Fruit fly (Drosophila melanogaster): ENCODE measurements around the gene CG17122.

CG17122 gene

DNA sequence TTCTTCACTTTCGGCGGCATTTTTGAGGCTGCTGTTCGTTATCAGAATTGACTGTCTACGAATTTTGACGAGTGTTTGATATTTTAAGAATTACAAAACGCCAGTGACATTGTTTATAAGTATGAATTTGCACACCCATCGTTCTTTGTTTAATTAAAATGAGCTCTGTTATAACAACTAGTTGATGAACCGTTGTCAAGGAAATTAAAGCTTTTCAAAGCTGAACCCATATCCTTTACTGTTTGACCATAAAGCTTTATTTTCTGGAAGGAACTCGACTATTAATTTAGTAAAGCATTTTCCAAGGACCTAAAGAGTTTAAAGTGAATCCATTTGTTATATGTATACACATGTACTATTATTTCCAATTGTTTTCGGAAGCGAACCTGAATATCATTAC, at the start of gene CG17122:
TSS of gene CG17122 (minus strand) at position 101 of the 400 bp plus-strand sequence.
- no peak for TF ChIP-seq EcR (GFP tag; optimal IDR thresholded peaks at IDR 0.05)
- no peak for TF ChIP-seq CG8478 (optimal IDR thresholded peaks at IDR 0.05)
- TF ChIP-seq psq (optimal IDR thresholded peaks at IDR 0.05): no peak
- TF ChIP-seq pan (optimal IDR thresholded peaks at IDR 0.05): no peak
- no peak for TF ChIP-seq usp (GFP tag; optimal IDR thresholded peaks at IDR 0.05)
- TF ChIP-seq Dll (optimal IDR thresholded peaks at IDR 0.05): no peak

DNA sequence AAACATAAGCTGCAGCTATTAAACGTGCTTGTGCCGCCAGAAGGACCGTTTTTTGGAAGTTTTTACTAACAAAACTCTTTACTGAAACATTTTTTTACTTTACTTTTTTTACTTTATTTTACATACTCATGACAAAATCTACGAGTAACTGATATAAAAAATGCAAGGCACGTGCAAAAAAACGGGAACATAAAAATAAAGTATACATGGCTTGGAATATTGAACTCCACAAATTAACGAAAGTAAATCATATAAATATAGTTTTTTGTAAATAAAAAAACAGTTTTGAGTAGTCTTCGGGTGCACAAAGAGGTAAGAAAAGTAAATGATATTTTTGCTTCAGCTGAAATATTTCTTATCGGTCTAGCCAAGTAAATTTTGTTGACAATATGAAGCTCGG, 45.5 kb upstream of the CG17122 start, which contains the start of gene Spn77Bb:
TSS of gene Spn77Bb (plus strand) at position 301 of the 400 bp plus-strand sequence.
- TF ChIP-seq usp (GFP tag; optimal IDR thresholded peaks at IDR 0.05) (no peak), Dll (optimal IDR thresholded peaks at IDR 0.05) (no peak), psq (optimal IDR thresholded peaks at IDR 0.05) (no peak)

DNA sequence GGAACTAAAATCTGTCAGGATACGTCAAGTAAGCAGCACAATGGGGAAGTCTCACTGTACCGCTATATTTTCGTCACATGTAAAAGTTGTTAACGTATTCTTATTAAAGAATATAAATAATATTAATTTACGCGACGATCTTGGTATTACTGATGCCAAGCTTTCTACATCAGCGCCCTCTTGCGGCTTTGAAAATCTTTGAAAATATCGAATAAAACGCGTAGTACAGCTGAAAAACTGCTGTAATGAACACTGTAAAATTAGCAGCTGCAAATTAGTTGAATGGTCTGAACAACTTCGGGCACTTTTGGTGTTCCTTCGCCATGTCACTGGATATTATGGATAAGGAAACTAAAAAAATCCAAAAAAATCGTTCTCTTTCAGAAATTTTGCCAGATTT, 44.9 kb upstream of the CG17122 start:
- TF ChIP-seq pan (optimal IDR thresholded peaks at IDR 0.05) (no peak), EcR (GFP tag; optimal IDR thresholded peaks at IDR 0.05) (no peak), Dll (optimal IDR thresholded peaks at IDR 0.05) (no peak), CG8478 (optimal IDR thresholded peaks at IDR 0.05) (no peak), usp (GFP tag; optimal IDR thresholded peaks at IDR 0.05) (no peak), psq (optimal IDR thresholded peaks at IDR 0.05) (no peak)

DNA sequence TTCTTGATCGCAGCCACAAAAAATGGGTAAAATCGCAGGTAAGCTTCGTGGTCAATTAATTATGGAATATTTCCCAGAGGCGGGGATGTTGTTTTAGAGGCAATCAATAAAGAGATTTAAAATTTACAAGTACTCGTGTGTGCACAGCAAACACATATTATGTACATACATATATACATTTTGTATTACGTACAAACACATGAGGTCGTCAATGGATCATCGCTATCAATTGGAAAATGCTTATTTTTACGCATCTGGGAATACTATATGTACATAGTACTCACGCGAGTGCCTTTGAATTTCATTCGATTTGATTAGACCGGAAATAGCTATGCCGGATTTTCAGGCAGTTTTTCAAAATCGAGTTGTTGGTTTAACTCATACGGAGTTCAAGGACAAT, 42.6 kb upstream of the CG17122 start:
- TF ChIP-seq EcR (GFP tag; optimal IDR thresholded peaks at IDR 0.05): no peak
- TF ChIP-seq CG8478 (optimal IDR thresholded peaks at IDR 0.05): no peak
- no peak for TF ChIP-seq psq (optimal IDR thresholded peaks at IDR 0.05)
- TF ChIP-seq Dll (optimal IDR thresholded peaks at IDR 0.05): no peak
- TF ChIP-seq pan (optimal IDR thresholded peaks at IDR 0.05): no peak
- no peak for TF ChIP-seq usp (GFP tag; optimal IDR thresholded peaks at IDR 0.05)

DNA sequence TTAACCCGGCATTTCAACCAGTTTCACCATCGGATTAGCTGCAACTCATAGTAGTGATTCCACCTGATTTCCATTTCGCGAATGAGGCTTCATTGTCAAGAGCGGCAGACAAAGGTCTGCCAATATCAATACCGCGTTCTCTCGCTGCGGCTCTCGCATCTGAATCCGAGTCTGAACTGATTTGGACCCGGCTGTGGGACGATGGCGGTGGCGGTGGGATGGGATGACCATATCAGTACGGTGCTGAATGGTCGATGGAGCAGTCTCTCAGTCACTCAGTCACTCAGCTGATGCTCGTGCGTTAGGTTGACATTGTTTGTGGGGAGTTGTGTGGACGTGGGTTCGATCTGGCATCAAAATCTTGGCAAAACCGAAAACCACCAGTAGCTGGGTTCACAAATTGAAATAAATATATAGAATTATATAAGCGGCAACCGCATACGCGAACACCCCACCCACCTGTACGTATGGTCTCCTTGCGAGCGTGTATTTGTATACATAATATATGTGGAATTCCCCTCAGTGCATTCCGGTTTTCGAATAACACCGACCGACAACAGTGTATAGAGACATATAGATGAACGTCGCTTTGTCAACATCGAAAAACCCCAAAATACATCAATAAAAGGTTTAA, 41.9 kb upstream of the CG17122 start, which contains the start of gene Spn77Ba:
TSS of gene Spn77Ba (plus strand) at position 235 of the 634 bp plus-strand sequence.
- TF ChIP-seq pan (optimal IDR thresholded peaks at IDR 0.05) (no peak), psq (optimal IDR thresholded peaks at IDR 0.05) (no peak), CG8478 (optimal IDR thresholded peaks at IDR 0.05) (no peak)

DNA sequence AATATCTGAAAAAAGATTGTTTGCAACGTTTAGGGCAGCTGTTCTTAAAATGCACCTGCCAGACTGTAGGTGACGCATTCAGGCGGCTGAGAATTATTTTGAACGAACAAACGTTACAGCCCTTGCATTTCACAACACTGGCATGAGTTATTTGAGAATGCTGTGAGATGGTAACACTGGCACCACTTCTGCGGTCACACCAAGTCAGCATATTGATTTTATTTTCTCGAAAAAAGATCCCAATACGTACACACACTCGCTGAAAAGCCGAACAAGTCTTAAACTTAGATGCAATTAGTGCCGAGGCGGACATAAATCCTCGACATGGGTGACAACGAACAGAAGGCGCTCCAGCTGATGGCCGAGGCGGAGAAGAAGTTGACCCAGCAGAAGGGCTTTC, 38.3 kb upstream of the CG17122 start, which contains the start of gene alphaSnap:
TSS of gene alphaSnap (plus strand) at position 164 of the 400 bp plus-strand sequence.
- no peak for TF ChIP-seq pan (optimal IDR thresholded peaks at IDR 0.05)
- TF ChIP-seq CG8478 (optimal IDR thresholded peaks at IDR 0.05): no peak
- no peak for TF ChIP-seq psq (optimal IDR thresholded peaks at IDR 0.05)
- TF ChIP-seq usp (GFP tag; optimal IDR thresholded peaks at IDR 0.05): no peak
- TF ChIP-seq Dll (optimal IDR thresholded peaks at IDR 0.05): no peak
- no peak for TF ChIP-seq EcR (GFP tag; optimal IDR thresholded peaks at IDR 0.05)

DNA sequence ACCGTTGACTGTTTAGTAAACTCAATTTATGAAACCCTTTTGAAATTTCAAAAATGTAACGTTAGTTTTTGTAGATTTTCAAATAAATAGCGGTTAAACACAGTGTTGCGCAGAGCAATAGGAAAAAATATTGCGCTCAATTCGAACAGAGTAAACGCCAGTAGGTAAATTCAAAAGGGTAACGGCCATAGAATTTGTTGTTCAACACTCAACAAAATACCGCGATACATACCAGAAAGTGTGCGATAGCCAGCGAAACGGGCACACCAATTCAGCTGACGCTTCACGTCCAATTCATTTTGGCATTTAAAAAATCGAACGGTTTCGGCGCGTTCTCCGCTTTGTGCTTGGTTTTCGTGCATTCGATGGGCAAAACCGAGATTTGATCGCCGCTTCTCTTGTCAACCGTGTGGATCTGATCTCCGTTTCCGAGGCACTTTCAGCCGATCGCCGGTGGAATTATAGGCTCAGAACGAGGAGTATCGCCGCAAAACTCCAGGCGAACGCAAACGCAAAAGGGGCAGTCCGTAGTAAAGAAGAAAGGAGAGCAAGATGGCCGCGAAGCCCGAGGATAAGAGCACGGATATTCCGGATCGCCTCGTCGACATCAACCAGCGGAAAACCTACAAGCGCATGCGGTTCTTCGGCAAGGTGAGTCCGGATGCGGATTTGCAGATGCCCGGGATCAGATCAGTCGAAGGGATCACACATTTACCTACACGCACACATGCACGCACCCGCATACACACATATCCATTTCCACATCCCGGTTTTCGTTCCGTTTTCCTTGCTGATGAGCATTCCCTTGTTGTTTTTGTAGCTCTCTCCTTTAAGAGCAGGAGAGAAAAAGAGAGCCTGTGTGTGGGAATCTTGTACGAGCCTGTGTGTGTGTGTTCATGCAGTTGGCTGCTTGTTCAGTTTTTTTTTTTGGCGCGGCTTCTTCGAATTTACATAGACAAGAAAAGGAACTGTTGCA, 34.9 kb upstream of the CG17122 start:
- TF ChIP-seq psq (optimal IDR thresholded peaks at IDR 0.05) (no peak), pan (optimal IDR thresholded peaks at IDR 0.05) (no peak), Dll (optimal IDR thresholded peaks at IDR 0.05) (no peak), EcR (GFP tag; optimal IDR thresholded peaks at IDR 0.05) (no peak), CG8478 (optimal IDR thresholded peaks at IDR 0.05) (no peak), usp (GFP tag; optimal IDR thresholded peaks at IDR 0.05) (no peak)

DNA sequence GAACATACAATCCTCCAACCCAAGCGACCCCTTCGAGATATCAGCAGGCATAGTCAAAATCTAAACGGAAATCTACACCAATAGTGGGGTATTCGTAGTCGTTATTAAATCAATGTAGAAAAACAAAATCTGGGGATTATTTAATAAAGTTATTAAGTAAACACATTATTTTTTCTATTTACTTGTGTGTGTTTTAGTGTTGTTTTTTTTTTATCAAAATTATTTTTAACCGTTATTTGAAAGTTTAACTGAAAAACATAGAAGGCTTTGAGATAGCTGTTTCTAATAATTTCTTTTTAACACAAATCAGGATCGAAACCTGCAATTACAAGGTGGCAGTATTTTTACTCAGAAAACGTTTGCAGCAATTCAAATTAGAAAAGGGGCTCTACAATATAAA, 34.2 kb upstream of the CG17122 start, which contains the start of gene polo:
TSS of gene polo (plus strand) at position 301 of the 400 bp plus-strand sequence.
- TF ChIP-seq Dll (optimal IDR thresholded peaks at IDR 0.05) (no peak), CG8478 (optimal IDR thresholded peaks at IDR 0.05) (no peak), psq (optimal IDR thresholded peaks at IDR 0.05) (no peak)

DNA sequence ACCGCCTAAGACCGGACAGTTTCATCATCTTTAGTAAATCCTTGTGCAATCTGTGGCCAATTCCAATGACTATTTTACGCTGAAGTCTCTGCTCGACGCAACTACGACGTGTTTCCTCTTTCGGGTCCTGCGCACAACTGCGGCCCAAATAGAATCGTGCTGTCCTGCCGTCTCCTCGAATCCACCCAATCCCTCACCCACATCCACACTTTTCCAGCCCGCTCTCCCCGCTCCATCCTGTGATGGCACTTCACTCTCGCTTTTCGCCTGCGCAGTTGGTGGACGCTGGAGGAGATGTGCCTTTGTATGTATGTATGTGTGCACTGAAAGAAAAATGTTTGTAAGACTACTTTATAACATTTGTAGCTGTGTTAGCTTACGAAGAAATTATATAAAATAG, 31.0 kb upstream of the CG17122 start, which contains the start of gene CG32225:
TSS of gene CG32225 (minus strand) at position 142 of the 400 bp plus-strand sequence.
- TF ChIP-seq EcR (GFP tag; optimal IDR thresholded peaks at IDR 0.05) (no peak), usp (GFP tag; optimal IDR thresholded peaks at IDR 0.05) (no peak), Dll (optimal IDR thresholded peaks at IDR 0.05) (no peak), CG8478 (optimal IDR thresholded peaks at IDR 0.05) (no peak), pan (optimal IDR thresholded peaks at IDR 0.05) (no peak), psq (optimal IDR thresholded peaks at IDR 0.05) (no peak)

DNA sequence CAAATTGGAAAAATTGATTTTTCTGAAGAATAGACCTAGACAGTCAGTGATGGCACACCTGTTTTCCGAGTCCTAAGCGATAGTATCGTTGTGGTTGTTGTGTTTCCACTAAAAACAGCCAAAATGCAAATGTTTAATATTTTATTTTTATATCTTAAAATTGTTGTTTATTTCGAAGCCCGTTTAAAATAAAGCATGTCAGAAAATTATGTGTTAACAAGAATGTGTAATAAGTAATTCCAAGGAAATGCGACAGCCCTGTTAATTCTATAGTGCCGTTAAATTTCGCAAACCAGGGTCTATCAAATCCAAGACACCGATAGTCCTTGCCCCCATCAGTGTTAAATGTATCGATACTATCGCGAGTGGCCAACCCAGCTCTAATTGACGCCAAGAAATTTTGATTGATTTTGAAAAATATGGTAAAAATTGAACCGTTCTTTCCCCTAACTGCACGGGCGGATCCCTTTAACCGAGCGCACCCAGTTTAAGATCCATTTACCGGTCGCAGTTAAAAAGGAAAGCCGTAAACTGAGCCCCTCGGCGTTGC, 27.0 kb upstream of the CG17122 start, which contains the start of gene Pex23:
TSS of gene Pex23 (minus strand) at position 61 of the 550 bp plus-strand sequence.
- TF ChIP-seq Dll (optimal IDR thresholded peaks at IDR 0.05): no peak
- no peak for TF ChIP-seq psq (optimal IDR thresholded peaks at IDR 0.05)
- TF ChIP-seq pan (optimal IDR thresholded peaks at IDR 0.05): no peak
- TF ChIP-seq CG8478 (optimal IDR thresholded peaks at IDR 0.05): no peak
- no peak for TF ChIP-seq EcR (GFP tag; optimal IDR thresholded peaks at IDR 0.05)
- TF ChIP-seq usp (GFP tag; optimal IDR thresholded peaks at IDR 0.05): no peak

DNA sequence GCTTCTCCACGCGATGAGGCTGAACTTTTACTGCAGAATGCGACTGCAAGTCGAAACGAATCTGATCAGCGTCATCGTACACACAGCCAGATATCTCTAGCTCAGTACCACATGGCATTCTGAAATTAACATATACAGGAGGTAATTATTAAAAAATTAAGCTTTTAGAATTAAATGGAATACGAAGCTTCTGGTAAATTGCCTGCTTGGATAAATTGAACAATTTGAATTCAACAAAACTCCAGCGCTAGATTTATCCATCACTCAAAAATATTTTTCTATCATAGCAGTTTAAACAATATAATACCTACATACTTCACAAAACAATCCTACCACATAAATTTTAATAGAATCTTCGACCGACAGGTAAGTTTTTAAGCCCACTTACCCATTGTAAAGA, 24.0 kb upstream of the CG17122 start, which contains the start of gene SCCRO4:
TSS of gene SCCRO4 (plus strand) at position 301 of the 400 bp plus-strand sequence.
- no peak for TF ChIP-seq pan (optimal IDR thresholded peaks at IDR 0.05)
- no peak for TF ChIP-seq CG8478 (optimal IDR thresholded peaks at IDR 0.05)
- no peak for TF ChIP-seq usp (GFP tag; optimal IDR thresholded peaks at IDR 0.05)
- no peak for TF ChIP-seq psq (optimal IDR thresholded peaks at IDR 0.05)
- TF ChIP-seq EcR (GFP tag; optimal IDR thresholded peaks at IDR 0.05): no peak
- no peak for TF ChIP-seq Dll (optimal IDR thresholded peaks at IDR 0.05)

All from whole organism.